Worm (Caenorhabditis elegans) whole organism, L1 larva: ENCODE measurements around the gene nhr-138.

Source experiments
- C16A3.4 ChIP-seq: fragments of 150-350 bp; optimal IDR thresholded peaks from 2 replicates; lab custom pipeline; 2014; ENCODE audit warnings: missing biosample characterization, missing genetic modification characterization
- C34B4.2 ChIP-seq: sonication (generic microtip); optimal IDR thresholded peaks from 2 replicates; lab custom pipeline; 2017; ENCODE audit warnings: mild to moderate bottlenecking, missing genetic modification characterization, missing compliant biosample characterization
- Y116A8C.19 ChIP-seq: sonication (generic microtip); optimal IDR thresholded peaks from 2 replicates; lab custom pipeline; 2016; ENCODE audit warnings: missing compliant biosample characterization, missing genetic modification characterization, borderline replicate concordance
- aha-1 ChIP-seq: fragments of 150-350 bp; optimal IDR thresholded peaks from 2 replicates; lab custom pipeline; 2014; ENCODE audit warnings: missing biosample characterization, missing genetic modification characterization
- aly-2 ChIP-seq: fragments of 150-350 bp; optimal IDR thresholded peaks from 2 replicates; lab custom pipeline; 2014; ENCODE audit warnings: missing biosample characterization, missing genetic modification characterization
- blmp-1 ChIP-seq: fragments of 150-350 bp; optimal IDR thresholded peaks from 2 replicates; lab custom pipeline; 2014; ENCODE audit warnings: missing biosample characterization, missing genetic modification characterization
- ceh-8 ChIP-seq: fragments of 200-800 bp; sonication (Bioruptor generic); optimal IDR thresholded peaks from 2 replicates; lab custom pipeline; 2018; ENCODE audit warnings: mild to moderate bottlenecking, missing genetic modification characterization, moderate library complexity, missing compliant biosample characterization
- ceh-88 ChIP-seq: fragments of 200-800 bp; sonication (Bioruptor generic); IDR thresholded peaks from 2 replicates; pipeline ENCODE4 v1.3.6; 2022; ENCODE audit warnings: missing genetic modification characterization, missing compliant biosample characterization
- ceh-90 ChIP-seq: sonication (generic microtip); optimal IDR thresholded peaks from 2 replicates; lab custom pipeline; 2016; ENCODE audit warnings: missing genetic modification characterization, missing compliant biosample characterization
- dpl-1 ChIP-seq, 3 experiments: fragments of 150-350 bp in 2 of 3; sonication (generic microtip) in 1 of 3; optimal IDR thresholded peaks; 2 replicates each; lab custom pipeline; 2014 to 2017; ENCODE audit warnings: missing biosample characterization in 3 of 3, missing genetic modification characterization in 3 of 3, missing genetic modification reagents in 3 of 3
- dsc-1 ChIP-seq: sonication (generic microtip); optimal IDR thresholded peaks from 2 replicates; lab custom pipeline; 2016; ENCODE audit warnings: mild to moderate bottlenecking, missing genetic modification characterization, missing compliant biosample characterization
- efl-1 ChIP-seq, 4 experiments: fragments of 150-350 bp; optimal IDR thresholded peaks in 3 of 4; peaks in 1 of 4; 1 replicate in 1 of 4; 2 replicates in 3 of 4; lab custom pipeline; 2014; ENCODE audit warnings: missing biosample characterization in 2 of 4, missing genetic modification characterization in 2 of 4, missing genetic modification reagents in 2 of 4
- efl-3 ChIP-seq: fragments of 200-800 bp; sonication (Bioruptor generic); optimal IDR thresholded peaks from 2 replicates; lab custom pipeline; 2018; ENCODE audit warnings: mild to moderate bottlenecking, missing genetic modification characterization, missing compliant biosample characterization
- egl-13 ChIP-seq: sonication (generic microtip); optimal IDR thresholded peaks from 2 replicates; lab custom pipeline; 2016; ENCODE audit warnings: missing genotype, missing genetic modification reagents, missing genetic modification characterization, missing compliant biosample characterization
- egl-27 ChIP-seq, 2 experiments: fragments of 150-350 bp in 1 of 2; sonication (generic microtip); optimal IDR thresholded peaks; 3 replicates each; lab custom pipeline; 2017 to 2018; ENCODE audit warnings: missing biosample characterization in 2 of 2, missing genetic modification characterization in 2 of 2, missing genetic modification reagents in 2 of 2
- elt-2 ChIP-seq: sonication (generic microtip); optimal IDR thresholded peaks from 2 replicates; lab custom pipeline; 2016; ENCODE audit warnings: missing genetic modification characterization, mild to moderate bottlenecking, inconsistent platforms, missing compliant biosample characterization, missing genetic modification reagents
- elt-3 ChIP-seq, 6 experiments: fragments of 150-350 bp in 1 of 6; sonication (generic microtip); optimal IDR thresholded peaks; 2 replicates each; lab custom pipeline; 2017 to 2018; ENCODE audit warnings: missing biosample characterization in 6 of 6, missing genetic modification characterization in 6 of 6, inconsistent platforms in 1 of 6
- fkh-10 ChIP-seq: sonication (generic microtip); optimal IDR thresholded peaks from 2 replicates; lab custom pipeline; 2017; ENCODE audit warnings: missing biosample characterization, missing genetic modification reagents, missing genetic modification characterization
- fkh-4 ChIP-seq: sonication (generic microtip); optimal IDR thresholded peaks from 2 replicates; lab custom pipeline; 2016; ENCODE audit warnings: missing compliant biosample characterization, missing genetic modification characterization, borderline replicate concordance
- grh-1 ChIP-seq: fragments of 200-800 bp; sonication (Bioruptor generic); IDR thresholded peaks from 2 replicates; pipeline ENCODE4 v1.3.6; 2022; ENCODE audit warnings: missing genetic modification reagents, missing genetic modification characterization, missing compliant biosample characterization
- hlh-4 ChIP-seq: sonication (generic microtip); optimal IDR thresholded peaks from 2 replicates; lab custom pipeline; 2016; ENCODE audit warnings: mild to moderate bottlenecking, missing genetic modification characterization, missing compliant biosample characterization
- irx-1 ChIP-seq: sonication (generic microtip); optimal IDR thresholded peaks from 2 replicates; lab custom pipeline; 2016; ENCODE audit warnings: missing genetic modification characterization, missing compliant biosample characterization
- jun-1 ChIP-seq: fragments of 150-350 bp; optimal IDR thresholded peaks from 2 replicates; lab custom pipeline; 2014; ENCODE audit warnings: missing biosample characterization, missing genetic modification reagents, missing genetic modification characterization
- lin-13 ChIP-seq: fragments of 150-350 bp; optimal IDR thresholded peaks from 2 replicates; lab custom pipeline; 2014; ENCODE audit warnings: missing biosample characterization, missing genetic modification reagents, missing genetic modification characterization
- lin-14 ChIP-seq: fragments of 200-800 bp; sonication (Bioruptor generic); optimal IDR thresholded peaks from 2 replicates; lab custom pipeline; 2018; ENCODE audit warnings: mild to moderate bottlenecking, missing genetic modification characterization, moderate library complexity, missing compliant biosample characterization
- lin-15B ChIP-seq: fragments of 150-350 bp; sonication (generic microtip); optimal IDR thresholded peaks from 3 replicates; lab custom pipeline; 2014; ENCODE audit warnings: missing biosample characterization, missing genetic modification characterization
- lin-35 ChIP-seq, 2 experiments: fragments of 150-350 bp; optimal IDR thresholded peaks; 2 replicates each; lab custom pipeline; 2014; ENCODE audit warnings: missing biosample characterization in 2 of 2, missing genetic modification characterization in 2 of 2, missing genetic modification reagents in 2 of 2
- lin-39 ChIP-seq: fragments of 150-350 bp; optimal IDR thresholded peaks from 2 replicates; lab custom pipeline; 2014; ENCODE audit warnings: missing biosample characterization, missing genetic modification reagents, missing genetic modification characterization
- mdl-1 ChIP-seq, 2 experiments: fragments of 150-350 bp; optimal IDR thresholded peaks; 2 replicates each; lab custom pipeline; 2014 to 2017; ENCODE audit warnings: missing biosample characterization in 2 of 2, missing genetic modification characterization in 2 of 2, inconsistent platforms in 1 of 2
- mep-1 ChIP-seq: fragments of 150-350 bp; optimal IDR thresholded peaks from 2 replicates; lab custom pipeline; 2014; ENCODE audit warnings: missing biosample characterization, missing genetic modification characterization
- nhr-11 ChIP-seq: fragments of 150-350 bp; optimal IDR thresholded peaks from 2 replicates; lab custom pipeline; 2014; ENCODE audit warnings: missing biosample characterization, missing genetic modification characterization
- nhr-12 ChIP-seq: sonication (generic microtip); optimal IDR thresholded peaks from 2 replicates; lab custom pipeline; 2017; ENCODE audit warnings: missing biosample characterization, missing genetic modification characterization
- nhr-19 ChIP-seq: fragments of 200-800 bp; sonication (Bioruptor generic); conservative IDR thresholded peaks from 2 replicates; pipeline ENCODE4 v1.3.6; 2022; ENCODE audit warnings: missing genetic modification characterization, missing compliant biosample characterization
- nhr-20 ChIP-seq: sonication (generic microtip); optimal IDR thresholded peaks from 2 replicates; lab custom pipeline; 2016; ENCODE audit warnings: mild to moderate bottlenecking, missing genetic modification characterization, missing compliant biosample characterization
- nhr-237 ChIP-seq: fragments of 150-350 bp; optimal IDR thresholded peaks from 2 replicates; lab custom pipeline; 2014; ENCODE audit warnings: missing biosample characterization, missing genetic modification characterization
- nhr-28 ChIP-seq: fragments of 150-350 bp; optimal IDR thresholded peaks from 2 replicates; lab custom pipeline; 2014; ENCODE audit warnings: missing biosample characterization, missing genetic modification characterization
- nhr-47 ChIP-seq: sonication (generic microtip); optimal IDR thresholded peaks from 2 replicates; lab custom pipeline; 2016; ENCODE audit warnings: mild to moderate bottlenecking, missing genetic modification characterization, moderate library complexity, missing compliant biosample characterization
- nhr-76 ChIP-seq: sonication (generic microtip); optimal IDR thresholded peaks from 2 replicates; lab custom pipeline; 2017; ENCODE audit warnings: missing biosample characterization, missing genetic modification characterization
- nhr-77 ChIP-seq: fragments of 150-350 bp; optimal IDR thresholded peaks from 2 replicates; lab custom pipeline; 2014; ENCODE audit warnings: missing biosample characterization, missing genetic modification characterization
- nhr-84 ChIP-seq: sonication (generic microtip); optimal IDR thresholded peaks from 2 replicates; lab custom pipeline; 2017; ENCODE audit warnings: missing biosample characterization, missing genetic modification characterization
- nhr-90 ChIP-seq: sonication (generic microtip); optimal IDR thresholded peaks from 2 replicates; lab custom pipeline; 2016; ENCODE audit warnings: mild to moderate bottlenecking, missing genetic modification characterization, missing compliant biosample characterization; ENCODE audit not compliant: poor library complexity
- pax-3 ChIP-seq: fragments of 200-800 bp; sonication (Bioruptor generic); optimal IDR thresholded peaks from 2 replicates; lab custom pipeline; 2018; ENCODE audit warnings: mild to moderate bottlenecking, missing genetic modification characterization, moderate library complexity, missing compliant biosample characterization
- pqm-1 ChIP-seq: sonication (generic microtip); optimal IDR thresholded peaks from 3 replicates; lab custom pipeline; 2017; ENCODE audit warnings: missing biosample characterization, missing genetic modification characterization
- rnt-1 ChIP-seq: sonication (generic microtip); optimal IDR thresholded peaks from 2 replicates; lab custom pipeline; 2016; ENCODE audit warnings: mild to moderate bottlenecking, missing genetic modification characterization, moderate library complexity, missing compliant biosample characterization
- skn-1 ChIP-seq: fragments of 150-350 bp; optimal IDR thresholded peaks from 2 replicates; lab custom pipeline; 2014; ENCODE audit warnings: missing biosample characterization, missing genetic modification characterization
- snpc-4 ChIP-seq: fragments of 150-350 bp; optimal IDR thresholded peaks from 2 replicates; lab custom pipeline; 2014; ENCODE audit warnings: missing biosample characterization, missing genetic modification characterization
- snu-23 ChIP-seq: sonication (generic microtip); optimal IDR thresholded peaks from 2 replicates; lab custom pipeline; 2016; ENCODE audit warnings: missing genetic modification characterization, missing compliant biosample characterization
- swsn-7 ChIP-seq: sonication (generic microtip); optimal IDR thresholded peaks from 2 replicates; lab custom pipeline; 2016; ENCODE audit warnings: missing genetic modification characterization, missing compliant biosample characterization
- tbx-2 ChIP-seq: sonication (generic microtip); optimal IDR thresholded peaks from 2 replicates; lab custom pipeline; 2016; ENCODE audit warnings: missing genetic modification characterization, missing compliant biosample characterization
- unc-130 ChIP-seq: fragments of 150-350 bp; optimal IDR thresholded peaks from 2 replicates; lab custom pipeline; 2017; ENCODE audit warnings: missing biosample characterization, missing genetic modification characterization, inconsistent platforms
- unc-86 ChIP-seq: sonication (generic microtip); optimal IDR thresholded peaks from 2 replicates; lab custom pipeline; 2016; ENCODE audit warnings: missing genetic modification characterization, missing compliant biosample characterization
- unc-98 ChIP-seq: fragments of 200-800 bp; sonication (Bioruptor generic); IDR thresholded peaks from 2 replicates; pipeline ENCODE4 v1.3.6; 2022; ENCODE audit warnings: missing genetic modification characterization, missing compliant biosample characterization
- xbp-1 ChIP-seq: sonication (generic microtip); optimal IDR thresholded peaks from 2 replicates; lab custom pipeline; 2016; ENCODE audit warnings: missing genetic modification characterization, missing compliant biosample characterization

The nhr-138 gene

ce11 chrIV:9718396-9718795 lies 6.7 kb upstream of the nhr-138 start:
- peak; percentile 91 for TF ChIP-seq snu-23 (GFP tag; lab: Kevin White, UChicago)
- no peak for TF ChIP-seq unc-98 (GFP tag; lab: Robert Waterston, UW)
- TF ChIP-seq lin-39, result no peak
- peak; percentile 93 for TF ChIP-seq lin-14 (GFP tag; lab: Kevin White, UChicago)
- peak; percentile 22 for TF ChIP-seq lin-15B (tag; lab: Kevin White, UChicago)
- TF ChIP-seq nhr-19 (GFP tag; lab: Robert Waterston, UW), result peak; percentile 61
- TF ChIP-seq egl-27 (tag; optimal IDR thresholded peaks at IDR 0.05; lab: Kevin White, UChicago), result peak; percentile 40 to 52
- TF ChIP-seq mdl-1 (tag; optimal IDR thresholded peaks at IDR 0.05; lab: Kevin White, UChicago), result peak in 1 of 2 experiments; percentile 72
- TF ChIP-seq unc-86, result peak; percentile 63
- peak; percentile 60 for TF ChIP-seq xbp-1 (tag; lab: Kevin White, UChicago)
- peak; percentile 62 to 66 for TF ChIP-seq lin-35 (GFP tag; optimal IDR thresholded peaks at IDR 0.05; lab: Kevin White, UChicago)
- no peak for TF ChIP-seq ceh-8 (GFP tag; lab: Kevin White, UChicago)
- TF ChIP-seq irx-1, result peak; percentile 4
- TF ChIP-seq jun-1 (tag; lab: Kevin White, UChicago), result peak; percentile 78
- no peak for TF ChIP-seq hlh-4 (tag; lab: Kevin White, UChicago)
- TF ChIP-seq skn-1 (tag; lab: Kevin White, UChicago), result peak; percentile 33
- TF ChIP-seq nhr-20, result peak; percentile 88
- TF ChIP-seq aly-2 (tag; lab: Kevin White, UChicago), result peak; percentile 32
- TF ChIP-seq C16A3.4 (tag; lab: Kevin White, UChicago), result peak; percentile 73
- TF ChIP-seq snpc-4, result peak; percentile 62
- no peak for TF ChIP-seq grh-1 (GFP tag; lab: Robert Waterston, UW)
- no peak for TF ChIP-seq Y116A8C.19 (tag; lab: Kevin White, UChicago)
- no peak for TF ChIP-seq fkh-10
- TF ChIP-seq egl-13 (tag; lab: Kevin White, UChicago), result no peak
- TF ChIP-seq pqm-1 (tag; lab: Kevin White, UChicago), result no peak
- peak; percentile 24 for TF ChIP-seq aha-1 (tag; lab: Kevin White, UChicago)
- peak; percentile 87 for TF ChIP-seq blmp-1 (tag; lab: Kevin White, UChicago)
- no peak for TF ChIP-seq nhr-12 (tag; lab: Kevin White, UChicago)
- peak; percentile 46 for TF ChIP-seq elt-2 (tag; lab: Kevin White, UChicago)
- peak; percentile 51 for TF ChIP-seq nhr-77
- TF ChIP-seq elt-3 (tag; optimal IDR thresholded peaks at IDR 0.05; lab: Kevin White, UChicago), result peak in 2 of 6 experiments; percentile 15 to 62
- no peak for TF ChIP-seq efl-3
- TF ChIP-seq swsn-7 (tag; lab: Kevin White, UChicago), result peak; percentile 72
- TF ChIP-seq nhr-28 (tag; lab: Kevin White, UChicago), result no peak
- TF ChIP-seq dpl-1 (GFP tag; optimal IDR thresholded peaks at IDR 0.05; lab: Kevin White, UChicago), result peak in 2 of 3 experiments; percentile 0 to 40
- TF ChIP-seq ceh-88, result no peak
- TF ChIP-seq nhr-47 (tag; lab: Kevin White, UChicago), result peak; percentile 70
- no peak for TF ChIP-seq C34B4.2 (tag; lab: Kevin White, UChicago)
- TF ChIP-seq tbx-2 (tag; lab: Kevin White, UChicago), result peak; percentile 81
- TF ChIP-seq rnt-1 (tag; lab: Kevin White, UChicago), result peak; percentile 80
- TF ChIP-seq mep-1 (tag; lab: Kevin White, UChicago), result peak; percentile 48
- peak; percentile 56 to 66 for TF ChIP-seq efl-1 (optimal IDR thresholded peaks at IDR 0.05; lab: Kevin White, UChicago)
- peak; percentile 32 to 94 for TF ChIP-seq efl-1 (GFP tag; optimal IDR thresholded peaks at IDR 0.05 in 1 of 2; lab: Kevin White, UChicago)
- peak; percentile 62 for TF ChIP-seq dsc-1
- TF ChIP-seq nhr-90 (tag; lab: Kevin White, UChicago), result peak; percentile 56
- peak; percentile 78 for TF ChIP-seq nhr-237
- no peak for TF ChIP-seq ceh-90 (tag; lab: Kevin White, UChicago)
- TF ChIP-seq nhr-11, result peak; percentile 4
- TF ChIP-seq nhr-76 (tag; lab: Kevin White, UChicago), result no peak
- TF ChIP-seq lin-13 (GFP tag; lab: Kevin White, UChicago), result peak; percentile 68
- no peak for TF ChIP-seq fkh-4
- TF ChIP-seq nhr-84 (tag; lab: Kevin White, UChicago), result no peak
- TF ChIP-seq unc-130, result peak; percentile 73
- TF ChIP-seq pax-3 (tag; lab: Kevin White, UChicago), result peak; percentile 41
